Worm (Caenorhabditis elegans) whole organism, early embryonic: Measurements from ENCODE around the gene sri-39.
A peak's percentile ranks its signal among the peaks of the same experiment; 100 is the strongest.

Experiments used
- B0310.2 ChIP-seq: sonication (generic microtip); optimal IDR thresholded peaks from 2 replicates; lab custom pipeline; 2016; ENCODE audit warnings: mild to moderate bottlenecking, missing genetic modification characterization, missing compliant biosample characterization
- F13C5.2 ChIP-seq: sonication (generic microtip); optimal IDR thresholded peaks from 2 replicates; lab custom pipeline; 2017; ENCODE audit warnings: mild to moderate bottlenecking, missing genetic modification characterization, inconsistent platforms, missing compliant biosample characterization
- aly-1 ChIP-seq: sonication (generic microtip); optimal IDR thresholded peaks from 2 replicates; lab custom pipeline; 2016; ENCODE audit warnings: missing genetic modification characterization, missing compliant biosample characterization
- ama-1 ChIP-seq: fragments of 150-350 bp; optimal IDR thresholded peaks from 2 replicates; lab custom pipeline; 2014
- ceh-13 ChIP-seq: fragments of 200-800 bp; sonication (Bioruptor generic); optimal IDR thresholded peaks from 2 replicates; lab custom pipeline; 2018; ENCODE audit warnings: mild to moderate bottlenecking, missing genetic modification characterization, missing compliant biosample characterization
- ceh-36 ChIP-seq: sonication (generic microtip); optimal IDR thresholded peaks from 2 replicates; lab custom pipeline; 2016; ENCODE audit warnings: missing genetic modification characterization, inconsistent platforms, missing compliant biosample characterization
- flt-1 ChIP-seq: fragments of 200-800 bp; sonication (Bioruptor generic); IDR thresholded peaks from 2 replicates; pipeline ENCODE4 v1.3.6; 2022; ENCODE audit warnings: missing genetic modification characterization, missing compliant biosample characterization
- hmg-4 ChIP-seq: fragments of 200-800 bp; sonication (Bioruptor generic); optimal IDR thresholded peaks from 2 replicates; lab custom pipeline; 2018; ENCODE audit warnings: mild to moderate bottlenecking, missing genetic modification characterization, missing compliant biosample characterization
- hnd-1 ChIP-seq: sonication (generic microtip); optimal IDR thresholded peaks from 2 replicates; lab custom pipeline; 2016; ENCODE audit warnings: missing genetic modification characterization, missing compliant biosample characterization
- pes-1 ChIP-seq: fragments of 200-800 bp; sonication (Bioruptor generic); IDR thresholded peaks from 2 replicates; pipeline ENCODE4 v1.3.6; 2022; ENCODE audit warnings: missing genetic modification reagents, missing genetic modification characterization, missing compliant biosample characterization
- sea-1 ChIP-seq: fragments of 200-800 bp; sonication (Bioruptor generic); conservative IDR thresholded peaks from 2 replicates; pipeline ENCODE4 v1.3.6; 2022; ENCODE audit warnings: missing genetic modification characterization, missing compliant biosample characterization
- tbx-11 ChIP-seq: fragments of 200-800 bp; sonication (Bioruptor generic); IDR thresholded peaks from 2 replicates; pipeline ENCODE4 v1.3.6; 2022; ENCODE audit warnings: missing genetic modification characterization, missing compliant biosample characterization
- tra-4 ChIP-seq: sonication (generic microtip); optimal IDR thresholded peaks from 2 replicates; lab custom pipeline; 2017; ENCODE audit warnings: missing genetic modification characterization, missing compliant biosample characterization

DNA sequence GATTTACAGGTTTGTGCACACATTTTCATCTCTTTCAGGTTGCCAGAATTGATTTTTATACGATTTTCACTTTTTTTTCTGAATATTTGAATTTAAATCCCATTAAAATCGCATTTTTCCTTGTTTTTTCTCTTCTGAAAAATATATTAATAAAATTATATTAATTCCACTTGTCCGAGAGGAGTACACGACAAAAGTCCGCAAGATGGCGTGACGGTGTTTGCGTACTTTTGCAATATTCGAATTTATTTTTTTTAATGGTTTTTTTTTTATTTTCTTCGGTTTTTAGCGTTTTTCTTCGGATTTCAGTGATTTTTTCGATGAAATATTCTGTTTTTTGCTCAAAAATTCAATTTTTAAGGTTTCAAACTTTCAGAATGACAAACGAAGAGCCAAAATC, 22.4 kb upstream of the sri-39 start, which contains the start of gene usp-39:
- no peak for TF ChIP-seq ceh-13
- TF ChIP-seq ama-1: no peak
- no peak for TF ChIP-seq aly-1
- TF ChIP-seq hmg-4 (GFP tag; lab: Kevin White, UChicago): no peak
- TF ChIP-seq flt-1 (GFP tag; lab: Robert Waterston, UW): no peak
- no peak for TF ChIP-seq ceh-36 (tag; lab: Kevin White, UChicago)
- TF ChIP-seq hnd-1 (tag; lab: Kevin White, UChicago): no peak
- TF ChIP-seq B0310.2 (tag; lab: Kevin White, UChicago): no peak
- TF ChIP-seq tbx-11 (GFP tag; lab: Robert Waterston, UW): no peak
- TF ChIP-seq F13C5.2 (tag; lab: Kevin White, UChicago): peak; percentile 72
- TF ChIP-seq sea-1 (GFP tag; lab: Robert Waterston, UW): no peak
- TF ChIP-seq tra-4 (tag; lab: Kevin White, UChicago): no peak
- peak; percentile 17; the same call in 1 of the 2 replicates for TF ChIP-seq pes-1
